Fruit fly (Drosophila melanogaster): Measurements from ENCODE around the gene Adh.

The Adh gene

dm6 chr2L:14586714-14587481 lies 28.5 kb upstream of the Adh start (continued):
- TF ChIP-seq Hr38 (GFP tag; optimal IDR thresholded peaks at IDR 0.05) (no peak), CG4318 (GFP tag; optimal IDR thresholded peaks at IDR 0.05) (no peak), fd59A (GFP tag; optimal IDR thresholded peaks at IDR 0.05) (peak; percentile 25), CG7368 (GFP tag; optimal IDR thresholded peaks at IDR 0.05) (no peak), CG8632 (GFP tag; optimal IDR thresholded peaks at IDR 0.05) (no peak), pdm3 (GFP tag; optimal IDR thresholded peaks at IDR 0.05) (peak; percentile 3), dsx (GFP tag; optimal IDR thresholded peaks at IDR 0.05; ENCODE audit: poor library complexity, severe bottlenecking) (peak; percentile 37), Gug (GFP tag; IDR thresholded peaks at IDR 0.05) (no peak), net (GFP tag; optimal IDR thresholded peaks at IDR 0.05) (no peak), CG11902 (GFP tag; optimal IDR thresholded peaks at IDR 0.05) (no peak), CG15336 (GFP tag; IDR thresholded peaks at IDR 0.05) (peak; percentile 59), topi (GFP tag; optimal IDR thresholded peaks at IDR 0.05) (no peak), Smox (GFP tag; optimal IDR thresholded peaks at IDR 0.05) (peak; percentile 0), spab (GFP tag; optimal IDR thresholded peaks at IDR 0.05) (peak; percentile 32), CG34406 (GFP tag; optimal IDR thresholded peaks at IDR 0.05) (peak; percentile 10), esn (GFP tag; optimal IDR thresholded peaks at IDR 0.05) (no peak), CG6163 (GFP tag; IDR thresholded peaks at IDR 0.05) (no peak), CG31627 (GFP tag; optimal IDR thresholded peaks at IDR 0.05) (no peak), CG10631 (GFP tag; optimal IDR thresholded peaks at IDR 0.05) (peak; percentile 53), CG6792 (GFP tag; optimal IDR thresholded peaks at IDR 0.05) (peak; percentile 13), fkh (GFP tag; optimal IDR thresholded peaks at IDR 0.05) (no peak), fd85E (GFP tag; optimal IDR thresholded peaks at IDR 0.05) (no peak), CG9139 (GFP tag; optimal IDR thresholded peaks at IDR 0.05) (no peak), Eip78C (GFP tag) (peak; percentile 87), Eip93F (GFP tag; optimal IDR thresholded peaks at IDR 0.05) (no peak), CG8319 (GFP tag; optimal IDR thresholded peaks at IDR 0.05) (no peak), CG16779 (tag; optimal IDR thresholded peaks at IDR 0.05) (no peak)

- TF ChIP-seq CG6163 (GFP tag; IDR thresholded peaks at IDR 0.05) (no peak), Eip75B (GFP tag; optimal IDR thresholded peaks at IDR 0.05) (no peak)
Measured at dm6 chr2L:14588134-14588533, 27.2 kb upstream of the Adh start, which contains the start of gene CG42680. Gene CG42680, minus strand, starts transcription at chr2L:14588234.

dm6 chr2L:14588615-14589247 lies 26.6 kb upstream of the Adh start:
- TF ChIP-seq eg (GFP tag; IDR thresholded peaks at IDR 0.05) (no peak), svp (GFP tag) (peak; percentile 46), esn (GFP tag; optimal IDR thresholded peaks at IDR 0.05) (peak; percentile 14), Hr39 (GFP tag; optimal IDR thresholded peaks at IDR 0.05) (peak; percentile 40)

- TF ChIP-seq lz (GFP tag; optimal IDR thresholded peaks at IDR 0.05), result peak; percentile 55
- peak; percentile 40 for TF ChIP-seq Hr4 (GFP tag; optimal IDR thresholded peaks at IDR 0.05)
- peak; percentile 39 for TF ChIP-seq CG11902 (GFP tag; optimal IDR thresholded peaks at IDR 0.05)
- no peak for TF ChIP-seq Eip93F (GFP tag; optimal IDR thresholded peaks at IDR 0.05)
- no peak for TF ChIP-seq CG4318 (GFP tag; optimal IDR thresholded peaks at IDR 0.05)
- TF ChIP-seq salr (GFP tag; optimal IDR thresholded peaks at IDR 0.05), result peak; percentile 40 to 50
- TF ChIP-seq CG6854 (GFP tag; optimal IDR thresholded peaks at IDR 0.05), result peak; percentile 50
- TF ChIP-seq Blimp-1 (GFP tag; optimal IDR thresholded peaks at IDR 0.05), result no peak
- peak; percentile 68 for TF ChIP-seq spab (GFP tag; optimal IDR thresholded peaks at IDR 0.05)
- no peak for TF ChIP-seq vri (GFP tag; optimal IDR thresholded peaks at IDR 0.05)
- TF ChIP-seq CG9139 (GFP tag; optimal IDR thresholded peaks at IDR 0.05), result peak; percentile 29
- TF ChIP-seq pdm3 (GFP tag; optimal IDR thresholded peaks at IDR 0.05), result peak; percentile 68
- peak; percentile 69 for TF ChIP-seq CG6792 (GFP tag; optimal IDR thresholded peaks at IDR 0.05)
- no peak for TF ChIP-seq CG6276 (GFP tag; optimal IDR thresholded peaks at IDR 0.05)
- peak; percentile 54 for TF ChIP-seq CG11762 (GFP tag; optimal IDR thresholded peaks at IDR 0.05; ENCODE audit: insufficient read depth)
- TF ChIP-seq CG32006 (GFP tag; optimal IDR thresholded peaks at IDR 0.05), result peak; percentile 58
- peak; percentile 15 for TF ChIP-seq Lpt (GFP tag; optimal IDR thresholded peaks at IDR 0.05)
- TF ChIP-seq CG11294 (GFP tag; IDR thresholded peaks at IDR 0.05), result no peak
- peak; percentile 77 for TF ChIP-seq CG3919 (GFP tag; optimal IDR thresholded peaks at IDR 0.05)
- TF ChIP-seq Sox15 (GFP tag; optimal IDR thresholded peaks at IDR 0.05), result peak; percentile 35
Measured at dm6 chr2L:14598357-14599057, 16.8 kb upstream of the Adh start.
